Fruit fly (Drosophila melanogaster) whole organism, embryonic: ENCODE data around the gene DAAM.

Experiments used
- Bteb2 ChIP-seq: fragments of 200-800 bp; sonication (Bioruptor generic); optimal IDR thresholded peaks from 2 replicates; lab custom pipeline; 2016; ENCODE audit warnings: missing biosample characterization, missing genetic modification characterization
- CG10274 ChIP-seq: fragments of 200-800 bp; sonication (Bioruptor generic); optimal IDR thresholded peaks from 3 replicates; lab custom pipeline; 2017; ENCODE audit warnings: missing biosample characterization, mild to moderate bottlenecking, missing genetic modification characterization
- CG10321 ChIP-seq: fragments of 200-800 bp; sonication (Bioruptor generic); IDR thresholded peaks from 2 replicates; pipeline ENCODE4 v1.3.6; 2022; ENCODE audit warnings: missing biosample characterization, missing genetic modification characterization
- CG11085 ChIP-seq: fragments of 200-800 bp; sonication (Bioruptor generic); IDR thresholded peaks from 2 replicates; pipeline ENCODE4 v1.3.6; 2022; ENCODE audit warnings: missing biosample characterization, missing genetic modification characterization
- CG1233 ChIP-seq: fragments of 200-800 bp; sonication (Bioruptor generic); optimal IDR thresholded peaks from 4 replicates; lab custom pipeline; 2018; ENCODE audit warnings: missing biosample characterization, mild to moderate bottlenecking, missing genetic modification characterization
- CG13296 ChIP-seq: fragments of 200-800 bp; sonication (Bioruptor generic); optimal IDR thresholded peaks from 3 replicates; lab custom pipeline; 2018; ENCODE audit warnings: missing biosample characterization, mild to moderate bottlenecking, missing genetic modification characterization
- CG14014 ChIP-seq: fragments of 200-800 bp; sonication (Bioruptor generic); IDR thresholded peaks from 2 replicates; pipeline ENCODE4 v1.3.6; 2022; ENCODE audit warnings: missing biosample characterization, missing genetic modification characterization
- CG15479 ChIP-seq: fragments of 200-800 bp; sonication (Bioruptor generic); optimal IDR thresholded peaks from 3 replicates; lab custom pipeline; 2019; ENCODE audit warnings: missing biosample characterization, mild to moderate bottlenecking, missing genetic modification characterization, moderate library complexity
- CG15696 ChIP-seq: fragments of 200-800 bp; sonication (Bioruptor generic); optimal IDR thresholded peaks from 2 replicates; lab custom pipeline; 2019; ENCODE audit warnings: missing biosample characterization, mild to moderate bottlenecking, missing genetic modification characterization, moderate library complexity
- CG16863 ChIP-seq: fragments of 200-800 bp; sonication (Bioruptor generic); optimal IDR thresholded peaks from 3 replicates; lab custom pipeline; 2016; ENCODE audit warnings: missing biosample characterization, missing genetic modification characterization
- CG30403 ChIP-seq: fragments of 200-800 bp; sonication (Bioruptor generic); optimal IDR thresholded peaks from 3 replicates; lab custom pipeline; 2016; ENCODE audit warnings: missing biosample characterization, missing genetic modification characterization
- CG33213 ChIP-seq: fragments of 200-800 bp; sonication (Bioruptor generic); optimal IDR thresholded peaks from 3 replicates; lab custom pipeline; 2016; ENCODE audit warnings: missing biosample characterization, missing genetic modification characterization
- CG6272 ChIP-seq: fragments of 200-800 bp; sonication (Bioruptor generic); IDR thresholded peaks from 2 replicates; pipeline ENCODE4 v1.3.6; 2022; ENCODE audit warnings: missing biosample characterization, missing genetic modification characterization
- CG7357 ChIP-seq: fragments of 200-800 bp; sonication (Bioruptor generic); IDR thresholded peaks from 3 replicates; pipeline ENCODE4 v1.3.6; 2022; ENCODE audit warnings: missing biosample characterization, missing genetic modification characterization
- CG7963 ChIP-seq: fragments of 200-800 bp; sonication (Bioruptor generic); IDR thresholded peaks from 3 replicates; pipeline ENCODE4 v1.3.6; 2022; ENCODE audit warnings: missing biosample characterization, missing genetic modification characterization; ENCODE audit not compliant: partially characterized antibody
- CG7987 ChIP-seq: fragments of 200-800 bp; sonication (Bioruptor generic); optimal IDR thresholded peaks from 2 replicates; lab custom pipeline; 2018; ENCODE audit warnings: missing biosample characterization, mild to moderate bottlenecking, missing genetic modification characterization, moderate library complexity
- CG8359 ChIP-seq: fragments of 200-800 bp; sonication (Bioruptor generic); optimal IDR thresholded peaks from 2 replicates; lab custom pipeline; 2017; ENCODE audit warnings: missing biosample characterization, mild to moderate bottlenecking, missing genetic modification characterization, borderline replicate concordance
- CG8765 ChIP-seq: fragments of 200-800 bp; sonication (Bioruptor generic); IDR thresholded peaks from 2 replicates; pipeline ENCODE4 v1.3.6; 2022; ENCODE audit warnings: missing biosample characterization, missing genetic modification characterization
- Camta ChIP-seq: fragments of 200-800 bp; sonication (Bioruptor generic); optimal IDR thresholded peaks from 2 replicates; lab custom pipeline; 2016; ENCODE audit warnings: missing biosample characterization, missing genetic modification characterization
- D19B ChIP-seq: fragments of 200-800 bp; sonication (Bioruptor generic); optimal IDR thresholded peaks from 2 replicates; lab custom pipeline; 2017; ENCODE audit warnings: missing biosample characterization, mild to moderate bottlenecking, missing genetic modification characterization
- Dad ChIP-seq: fragments of 200-800 bp; sonication (Bioruptor generic); optimal IDR thresholded peaks from 3 replicates; lab custom pipeline; 2016; ENCODE audit warnings: missing biosample characterization, missing genetic modification characterization
- HLH3B ChIP-seq: fragments of 200-800 bp; sonication (Bioruptor generic); IDR thresholded peaks from 2 replicates; pipeline ENCODE4 v1.3.6; 2022; ENCODE audit warnings: missing biosample characterization, missing genetic modification characterization
- HmgZ ChIP-seq: fragments of 200-800 bp; sonication (Bioruptor generic); optimal IDR thresholded peaks from 2 replicates; lab custom pipeline; 2018; ENCODE audit warnings: missing biosample characterization, mild to moderate bottlenecking, missing genetic modification characterization
- MESR4 ChIP-seq: fragments of 200-800 bp; sonication (Bioruptor generic); optimal IDR thresholded peaks from 2 replicates; lab custom pipeline; 2018; ENCODE audit warnings: missing biosample characterization, mild to moderate bottlenecking, missing genetic modification characterization, moderate library complexity
- Mrtf ChIP-seq: fragments of 200-800 bp; sonication (Bioruptor generic); IDR thresholded peaks from 3 replicates; pipeline ENCODE4 v1.3.6; 2022; ENCODE audit warnings: missing biosample characterization, missing genetic modification characterization
- Myb ChIP-seq: fragments of 200-800 bp; sonication (Bioruptor generic); optimal IDR thresholded peaks from 2 replicates; lab custom pipeline; 2016; ENCODE audit warnings: missing biosample characterization, missing genetic modification characterization
- Neu2 ChIP-seq: fragments of 200-800 bp; sonication (Bioruptor generic); optimal IDR thresholded peaks from 3 replicates; lab custom pipeline; 2016; ENCODE audit warnings: missing biosample characterization, missing genetic modification characterization, borderline replicate concordance
- Oli ChIP-seq: fragments of 200-800 bp; sonication (Bioruptor generic); optimal IDR thresholded peaks from 2 replicates; lab custom pipeline; 2018; ENCODE audit warnings: missing biosample characterization, mild to moderate bottlenecking, missing genetic modification characterization, moderate library complexity
- Optix ChIP-seq: fragments of 200-800 bp; sonication (Bioruptor generic); IDR thresholded peaks from 3 replicates; pipeline ENCODE4 v1.3.6; 2022; ENCODE audit warnings: missing biosample characterization, missing genetic modification characterization
- Ssrp ChIP-seq: fragments of 200-800 bp; sonication (Bioruptor generic); optimal IDR thresholded peaks from 2 replicates; lab custom pipeline; 2018; ENCODE audit warnings: missing biosample characterization, mild to moderate bottlenecking, missing genetic modification characterization, moderate library complexity
- bab2 ChIP-seq: fragments of 200-800 bp; sonication (Bioruptor generic); optimal IDR thresholded peaks from 2 replicates; lab custom pipeline; 2016; ENCODE audit warnings: missing biosample characterization, missing genetic modification characterization
- corto ChIP-seq: fragments of 200-800 bp; sonication (Bioruptor generic); optimal IDR thresholded peaks from 2 replicates; lab custom pipeline; 2016; ENCODE audit warnings: missing biosample characterization, mild to moderate bottlenecking, missing genetic modification characterization, moderate library complexity
- cwo ChIP-seq: fragments of 200-800 bp; sonication (Bioruptor generic); optimal IDR thresholded peaks from 3 replicates; lab custom pipeline; 2017; ENCODE audit warnings: missing biosample characterization, missing genetic modification characterization, mild to moderate bottlenecking, moderate library complexity, missing genetic modification reagents
- danr ChIP-seq: fragments of 200-800 bp; sonication (Bioruptor generic); IDR thresholded peaks from 2 replicates; pipeline ENCODE4 v1.3.6; 2022; ENCODE audit warnings: missing biosample characterization, missing genetic modification characterization
- dmrt99B ChIP-seq: fragments of 200-800 bp; sonication (Bioruptor generic); optimal IDR thresholded peaks from 2 replicates; lab custom pipeline; 2018; ENCODE audit warnings: missing biosample characterization, mild to moderate bottlenecking, missing genetic modification characterization, moderate library complexity
- ewg ChIP-seq: fragments of 200-800 bp; sonication (Bioruptor generic); optimal IDR thresholded peaks from 3 replicates; lab custom pipeline; 2017; ENCODE audit warnings: mild to moderate bottlenecking, missing biosample characterization, missing genetic modification reagents, missing genetic modification characterization
- exex ChIP-seq: fragments of 200-800 bp; sonication (Bioruptor generic); optimal IDR thresholded peaks from 4 replicates; lab custom pipeline; 2018; ENCODE audit warnings: missing biosample characterization, mild to moderate bottlenecking, missing genetic modification characterization, moderate library complexity
- gce ChIP-seq: fragments of 200-800 bp; sonication (Bioruptor generic); IDR thresholded peaks from 3 replicates; pipeline ENCODE4 v1.3.6; 2022; ENCODE audit warnings: missing biosample characterization, missing genetic modification characterization
- gcm2 ChIP-seq: fragments of 200-800 bp; sonication (Bioruptor generic); optimal IDR thresholded peaks from 2 replicates; lab custom pipeline; 2016; ENCODE audit warnings: missing biosample characterization, missing genetic modification characterization
- gem ChIP-seq: fragments of 200-800 bp; sonication (Bioruptor generic); optimal IDR thresholded peaks from 2 replicates; lab custom pipeline; 2019; ENCODE audit warnings: missing biosample characterization, mild to moderate bottlenecking, missing genetic modification characterization, moderate library complexity
- hth ChIP-seq: fragments of >200 bp; optimal IDR thresholded peaks from 2 replicates; lab custom pipeline; 2017; ENCODE audit warnings: inconsistent platforms
- kay ChIP-seq: fragments of 200-800 bp; sonication (Bioruptor generic); optimal IDR thresholded peaks from 2 replicates; lab custom pipeline; 2016; ENCODE audit warnings: missing biosample characterization, missing genetic modification characterization
- nom ChIP-seq: fragments of 200-800 bp; sonication (Bioruptor generic); optimal IDR thresholded peaks from 2 replicates; lab custom pipeline; 2017; ENCODE audit warnings: missing biosample characterization, missing genetic modification characterization, mild to moderate bottlenecking, moderate library complexity, missing genetic modification reagents
- pho ChIP-seq: fragments of 200-800 bp; sonication (Bioruptor generic); optimal IDR thresholded peaks from 2 replicates; lab custom pipeline; 2016; ENCODE audit warnings: missing biosample characterization, missing genetic modification characterization
- salm ChIP-seq: fragments of 200-800 bp; sonication (Bioruptor generic); optimal IDR thresholded peaks from 2 replicates; lab custom pipeline; 2018; ENCODE audit warnings: missing biosample characterization, mild to moderate bottlenecking, missing genetic modification characterization
- sc ChIP-seq, 3 experiments: fragments of >200 bp in 2 of 3; fragments of 200-800 bp in 1 of 3; sonication (Bioruptor generic) in 1 of 3; optimal IDR thresholded peaks; 2 replicates in 2 of 3; 3 replicates in 1 of 3; lab custom pipeline; 2017; ENCODE audit warnings: mild to moderate bottlenecking in 1 of 3, missing biosample characterization in 1 of 3, missing genetic modification characterization in 1 of 3, missing genetic modification reagents in 1 of 3
- sob ChIP-seq: fragments of 200-800 bp; sonication (Bioruptor generic); IDR thresholded peaks from 2 replicates; pipeline ENCODE4 v1.3.6; 2022; ENCODE audit warnings: missing biosample characterization, missing genetic modification characterization
- sr ChIP-seq: fragments of 200-800 bp; sonication (Bioruptor generic); IDR thresholded peaks from 3 replicates; pipeline ENCODE4 v1.3.6; 2022; ENCODE audit warnings: missing biosample characterization, missing genetic modification characterization
- ttk ChIP-seq: fragments of 200-800 bp; sonication (Bioruptor generic); IDR thresholded peaks from 2 replicates; pipeline ENCODE4 v2.1.2; 2022; ENCODE audit warnings: missing biosample characterization, missing genetic modification characterization
- twi ChIP-seq: fragments of 200-800 bp; optimal IDR thresholded peaks from 2 replicates; lab custom pipeline; 2019; ENCODE audit warnings: missing biosample characterization, mild to moderate bottlenecking, missing genetic modification characterization, moderate library complexity
- wor ChIP-seq: fragments of 200-800 bp; sonication (Bioruptor generic); IDR thresholded peaks from 2 replicates; pipeline ENCODE4 v1.3.6; 2022; ENCODE audit warnings: missing biosample characterization, missing genetic modification characterization

Gene DAAM

DNA sequence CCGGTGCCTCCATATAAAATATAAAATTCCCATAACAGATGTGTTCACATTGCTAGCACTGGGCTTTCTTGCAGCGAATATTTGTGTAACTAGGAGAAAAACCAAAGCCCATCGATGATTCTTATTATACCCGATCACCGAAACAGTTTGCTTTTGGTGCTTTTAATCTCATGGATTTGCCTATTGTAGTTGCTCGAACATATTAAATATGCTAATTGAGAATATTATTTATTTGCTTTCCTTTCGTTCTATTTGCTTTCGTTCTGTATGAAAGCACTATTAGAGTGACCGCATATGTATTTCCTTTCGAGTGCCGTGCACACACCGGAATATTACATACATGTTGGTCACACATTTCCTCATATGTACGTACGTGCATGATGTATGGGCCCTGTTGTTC lies 51.5 kb downstream of the DAAM start (continued):
- no peak for TF ChIP-seq gce (GFP tag; lab: Robert Waterston, UW)
- TF ChIP-seq ewg (GFP tag; lab: Kevin White, UChicago) = no peak
- TF ChIP-seq ttk (GFP tag; lab: Robert Waterston, UW) = no peak
- TF ChIP-seq D19B (GFP tag; lab: Kevin White, UChicago) = no peak
- peak; percentile 13 for TF ChIP-seq twi (tag; lab: Kevin White, UChicago)
- no peak for TF ChIP-seq Dad
- TF ChIP-seq CG15696 (tag; lab: Kevin White, UChicago) = no peak
- no peak for TF ChIP-seq kay
- TF ChIP-seq exex (tag; lab: Kevin White, UChicago) = no peak
- TF ChIP-seq sob (GFP tag; lab: Robert Waterston, UW) = 0 out of 2 replicates have a peak, but pooled peaks have one; percentile 32
- peak; percentile 14 for TF ChIP-seq Myb
- TF ChIP-seq nom (GFP tag; lab: Kevin White, UChicago) = no peak
- no peak for TF ChIP-seq sc (optimal IDR thresholded peaks at IDR 0.05; lab: Kevin White, UChicago)
- TF ChIP-seq sc (GFP tag; optimal IDR thresholded peaks at IDR 0.05; lab: Kevin White, UChicago) = no peak
- TF ChIP-seq dmrt99B = peak; percentile 62
- no peak for TF ChIP-seq corto (GFP tag; lab: Kevin White, UChicago)
- TF ChIP-seq Ssrp (tag; lab: Kevin White, UChicago) = peak; percentile 41
- peak; percentile 65 for TF ChIP-seq gem (tag; lab: Kevin White, UChicago)
- TF ChIP-seq Bteb2 = no peak
- TF ChIP-seq MESR4 (GFP tag; lab: Kevin White, UChicago) = no peak
- TF ChIP-seq CG8359 (GFP tag; lab: Kevin White, UChicago) = no peak
- TF ChIP-seq CG14014 (GFP tag; lab: Robert Waterston, UW) = peak; percentile 30; the same call in 1 of the 2 replicates
- TF ChIP-seq CG8765 (GFP tag; lab: Robert Waterston, UW) = no peak
- TF ChIP-seq Mrtf (GFP tag; lab: Robert Waterston, UW) = no peak
- peak; percentile 38 for TF ChIP-seq CG13296 (GFP tag; lab: Kevin White, UChicago)
- no peak for TF ChIP-seq Camta (GFP tag; lab: Kevin White, UChicago)
- no peak for TF ChIP-seq danr (GFP tag; lab: Robert Waterston, UW)
- TF ChIP-seq sr = no peak
- TF ChIP-seq wor (GFP tag; lab: Robert Waterston, UW) = no peak
- TF ChIP-seq CG1233 (GFP tag; lab: Kevin White, UChicago) = peak; percentile 58
- peak; percentile 48 for TF ChIP-seq pho (GFP tag; lab: Kevin White, UChicago)
- no peak for TF ChIP-seq salm (tag; lab: Kevin White, UChicago)
- no peak for TF ChIP-seq CG7357 (GFP tag; lab: Robert Waterston, UW)
- TF ChIP-seq hth (lab: Kevin White, UChicago) = no peak
- no peak for TF ChIP-seq CG33213 (GFP tag; lab: Kevin White, UChicago)
- peak; percentile 39; the same call in 1 of the 2 replicates for TF ChIP-seq HLH3B (GFP tag; lab: Robert Waterston, UW)
- peak; percentile 40; the same call in 1 of the 2 replicates for TF ChIP-seq CG11085 (GFP tag; lab: Robert Waterston, UW)
- TF ChIP-seq CG7963 (GFP tag; lab: Robert Waterston, UW) = no peak
- TF ChIP-seq CG10274 (GFP tag; lab: Kevin White, UChicago) = peak; percentile 7
- no peak for TF ChIP-seq CG10321 (GFP tag; lab: Robert Waterston, UW)
- TF ChIP-seq gcm2 (GFP tag; lab: Kevin White, UChicago) = no peak
- TF ChIP-seq Neu2 (GFP tag; lab: Kevin White, UChicago) = no peak
- no peak for TF ChIP-seq Optix
- TF ChIP-seq bab2 (GFP tag; lab: Kevin White, UChicago) = peak; percentile 22
- TF ChIP-seq CG16863 (GFP tag; lab: Kevin White, UChicago) = no peak
- no peak for TF ChIP-seq CG7987
- no peak for TF ChIP-seq HmgZ (tag; lab: Kevin White, UChicago)
- TF ChIP-seq cwo = peak; percentile 43
- no peak for TF ChIP-seq CG15479
- peak; percentile 20 for TF ChIP-seq CG30403 (GFP tag; lab: Kevin White, UChicago)
- peak; percentile 53 for TF ChIP-seq Oli
- TF ChIP-seq CG6272 (GFP tag; lab: Robert Waterston, UW) = no peak; the same call in 1 of the 2 replicates
